Worm (Caenorhabditis elegans) whole organism, L4 larva: ENCODE results near the gene B0303.14.

ENCODE experiments used
- F10B5.3 ChIP-seq: sonication (generic microtip); optimal IDR thresholded peaks from 2 replicates; lab custom pipeline; 2016; ENCODE audit warnings: mild to moderate bottlenecking, missing genetic modification characterization, missing compliant biosample characterization
- F49E8.2 ChIP-seq: sonication (generic microtip); optimal IDR thresholded peaks from 2 replicates; lab custom pipeline; 2016; ENCODE audit warnings: missing compliant biosample characterization, mild to moderate bottlenecking, missing genetic modification characterization, borderline replicate concordance
- T20F7.1 ChIP-seq: fragments of 200-800 bp; sonication (Bioruptor generic); optimal IDR thresholded peaks from 2 replicates; lab custom pipeline; 2018; ENCODE audit warnings: mild to moderate bottlenecking, missing genetic modification characterization, missing compliant biosample characterization
- T26A8.4 ChIP-seq: fragments of 200-800 bp; sonication (Bioruptor generic); IDR thresholded peaks from 2 replicates; pipeline ENCODE4 v1.3.6; 2022; ENCODE audit warnings: missing genetic modification characterization, missing compliant biosample characterization
- ZK546.5 ChIP-seq, 2 experiments: sonication (generic microtip); optimal IDR thresholded peaks; 2 replicates each; lab custom pipeline; 2017; ENCODE audit warnings: missing biosample characterization in 2 of 2, missing genetic modification characterization in 2 of 2
- aha-1 ChIP-seq: fragments of 150-350 bp; peaks from one replicate; lab custom pipeline; 2014; ENCODE audit warnings: missing biosample characterization, missing genetic modification characterization
- arid-1 ChIP-seq: fragments of 200-800 bp; sonication (Bioruptor generic); conservative IDR thresholded peaks from 2 replicates; pipeline ENCODE4 v1.3.6; 2022; ENCODE audit warnings: missing genetic modification reagents, missing genetic modification characterization, missing compliant biosample characterization
- ceh-20 ChIP-seq: fragments of 200-800 bp; sonication (Bioruptor generic); IDR thresholded peaks from 2 replicates; pipeline ENCODE4 v1.3.6; 2022; ENCODE audit warnings: missing genetic modification reagents, missing genetic modification characterization, missing compliant biosample characterization
- ceh-28 ChIP-seq: fragments of 150-350 bp; optimal IDR thresholded peaks from 2 replicates; lab custom pipeline; 2014; ENCODE audit warnings: missing biosample characterization, missing genetic modification reagents, missing genetic modification characterization
- ceh-32 ChIP-seq: sonication (generic microtip); optimal IDR thresholded peaks from 2 replicates; lab custom pipeline; 2016; ENCODE audit warnings: mild to moderate bottlenecking, missing genetic modification characterization, missing compliant biosample characterization; ENCODE audit not compliant: poor library complexity
- ceh-62 ChIP-seq: sonication (generic microtip); optimal IDR thresholded peaks from 2 replicates; lab custom pipeline; 2017; ENCODE audit warnings: missing biosample characterization, missing genetic modification characterization
- ctbp-1 ChIP-seq: fragments of 200-800 bp; sonication (Bioruptor generic); IDR thresholded peaks from 2 replicates; pipeline ENCODE4 v1.3.6; 2022; ENCODE audit warnings: missing genetic modification reagents, missing genetic modification characterization, missing compliant biosample characterization
- daf-16 ChIP-seq, 3 experiments: sonication (generic microtip); optimal IDR thresholded peaks; 2 replicates each; lab custom pipeline; 2016 to 2017; ENCODE audit warnings: missing genetic modification characterization in 3 of 3, missing genetic modification reagents in 3 of 3, mild to moderate bottlenecking in 2 of 3, missing compliant biosample characterization in 2 of 3, missing biosample characterization in 1 of 3, moderate library complexity in 1 of 3
- daf-8 ChIP-seq: fragments of 200-800 bp; sonication (Bioruptor generic); IDR thresholded peaks from 2 replicates; pipeline ENCODE4 v1.3.6; 2022; ENCODE audit warnings: missing genetic modification characterization, missing compliant biosample characterization
- dmd-6 ChIP-seq: fragments of 200-800 bp; sonication (Bioruptor generic); IDR thresholded peaks from 2 replicates; pipeline ENCODE4 v1.3.6; 2022; ENCODE audit warnings: missing genetic modification reagents, missing genetic modification characterization, missing compliant biosample characterization
- dmd-8 ChIP-seq: fragments of 200-800 bp; sonication (Bioruptor generic); IDR thresholded peaks from 2 replicates; pipeline ENCODE4 v1.3.6; 2022; ENCODE audit warnings: missing genetic modification characterization, missing compliant biosample characterization
- duxl-1 ChIP-seq: sonication (generic microtip); optimal IDR thresholded peaks from 2 replicates; lab custom pipeline; 2016; ENCODE audit warnings: mild to moderate bottlenecking, missing genetic modification characterization, moderate library complexity, missing compliant biosample characterization; ENCODE audit not compliant: poor library complexity
- dve-1 ChIP-seq: sonication (generic microtip); optimal IDR thresholded peaks from 2 replicates; lab custom pipeline; 2017; ENCODE audit warnings: antibody characterized with exemption, mild to moderate bottlenecking, missing genetic modification characterization, missing compliant biosample characterization; ENCODE audit not compliant: insufficient read depth
- fkh-10 ChIP-seq: fragments of 150-350 bp; optimal IDR thresholded peaks from 2 replicates; lab custom pipeline; 2014; ENCODE audit warnings: missing biosample characterization, missing genetic modification reagents, missing genetic modification characterization
- hif-1 ChIP-seq, 2 experiments: sonication (generic microtip); optimal IDR thresholded peaks; 2 replicates each; lab custom pipeline; 2016 to 2017; ENCODE audit warnings: missing compliant biosample characterization in 2 of 2, missing genetic modification characterization in 2 of 2, missing genetic modification reagents in 2 of 2, missing genotype in 2 of 2, mild to moderate bottlenecking in 1 of 2
- hlh-11 ChIP-seq: fragments of 200-800 bp; sonication (Bioruptor generic); optimal IDR thresholded peaks from 2 replicates; lab custom pipeline; 2018; ENCODE audit warnings: mild to moderate bottlenecking, missing genetic modification characterization, missing compliant biosample characterization
- hlh-30 ChIP-seq: sonication (generic microtip); optimal IDR thresholded peaks from 2 replicates; lab custom pipeline; 2017; ENCODE audit warnings: antibody characterized with exemption, mild to moderate bottlenecking, missing genetic modification characterization, missing compliant biosample characterization; ENCODE audit not compliant: insufficient read depth
- hmg-1.1 ChIP-seq: fragments of 200-800 bp; sonication (Bioruptor generic); IDR thresholded peaks from 2 replicates; pipeline ENCODE4 v1.3.6; 2022; ENCODE audit warnings: missing genetic modification reagents, missing genetic modification characterization, missing compliant biosample characterization
- jun-1 ChIP-seq: fragments of 150-350 bp; optimal IDR thresholded peaks from 2 replicates; lab custom pipeline; 2014; ENCODE audit warnings: missing biosample characterization, missing genetic modification reagents, missing genetic modification characterization
- lim-7 ChIP-seq: fragments of 200-800 bp; sonication (Bioruptor generic); IDR thresholded peaks from 2 replicates; pipeline ENCODE4 v1.3.6; 2022; ENCODE audit warnings: missing genetic modification characterization, missing compliant biosample characterization
- lin-1 ChIP-seq: fragments of 200-800 bp; sonication (Bioruptor generic); IDR thresholded peaks from 2 replicates; pipeline ENCODE4 v1.3.6; 2022; ENCODE audit warnings: missing genetic modification reagents, missing genetic modification characterization, missing compliant biosample characterization
- lin-29 ChIP-seq: fragments of 200-800 bp; sonication (Bioruptor generic); IDR thresholded peaks from 2 replicates; pipeline ENCODE4 v1.3.6; 2022; ENCODE audit warnings: missing genetic modification reagents, missing genetic modification characterization, missing compliant biosample characterization
- lin-38 ChIP-seq: fragments of 200-800 bp; sonication (Bioruptor generic); IDR thresholded peaks from 2 replicates; pipeline ENCODE4 v1.3.6; 2022; ENCODE audit warnings: missing genetic modification reagents, missing genetic modification characterization, missing compliant biosample characterization
- madf-5 ChIP-seq, 2 experiments: fragments of 200-800 bp; sonication (Bioruptor generic); IDR thresholded peaks; 2 replicates each; pipeline ENCODE4 v1.3.6; 2022; ENCODE audit warnings: missing compliant biosample characterization in 2 of 2, missing genetic modification characterization in 2 of 2
- mdt-29 ChIP-seq: fragments of 200-800 bp; sonication (Bioruptor generic); IDR thresholded peaks from 2 replicates; pipeline ENCODE4 v1.3.6; 2022; ENCODE audit warnings: missing genetic modification reagents, missing genetic modification characterization, missing compliant biosample characterization
- nhr-25 ChIP-seq: sonication (generic microtip); optimal IDR thresholded peaks from 2 replicates; lab custom pipeline; 2017; ENCODE audit warnings: missing genetic modification characterization, mild to moderate bottlenecking, missing compliant biosample characterization, antibody characterized with exemption, moderate library complexity, borderline replicate concordance; ENCODE audit not compliant: insufficient read depth
- nhr-28 ChIP-seq: fragments of 150-350 bp; optimal IDR thresholded peaks from 2 replicates; lab custom pipeline; 2014; ENCODE audit warnings: missing biosample characterization, missing genetic modification characterization
- nhr-48 ChIP-seq: sonication (generic microtip); optimal IDR thresholded peaks from 2 replicates; lab custom pipeline; 2016; ENCODE audit warnings: mild to moderate bottlenecking, missing genetic modification characterization, missing compliant biosample characterization
- nhr-6 ChIP-seq: fragments of 150-350 bp; optimal IDR thresholded peaks from 2 replicates; lab custom pipeline; 2014; ENCODE audit warnings: missing biosample characterization, missing genetic modification characterization
- nhr-77 ChIP-seq: fragments of 150-350 bp; optimal IDR thresholded peaks from 2 replicates; lab custom pipeline; 2014; ENCODE audit warnings: missing biosample characterization, missing genetic modification characterization
- pha-4 ChIP-seq, 2 experiments: fragments of 150-350 bp in 1 of 2; fragments of 200-800 bp in 1 of 2; sonication (Bioruptor generic) in 1 of 2; IDR thresholded peaks in 1 of 2; optimal IDR thresholded peaks in 1 of 2; 2 replicates each; pipeline versions ENCODE4 v1.3.6 to Lab custom; 2014 to 2022; ENCODE audit warnings: missing genetic modification characterization in 2 of 2, missing genetic modification reagents in 2 of 2, missing biosample characterization in 1 of 2, missing compliant biosample characterization in 1 of 2
- php-3 ChIP-seq: fragments of 200-800 bp; sonication (Bioruptor generic); IDR thresholded peaks from 2 replicates; pipeline ENCODE4 v1.3.6; 2022; ENCODE audit warnings: missing genetic modification reagents, missing genetic modification characterization, missing compliant biosample characterization
- sdz-12 ChIP-seq: fragments of 200-800 bp; sonication (Bioruptor generic); optimal IDR thresholded peaks from 2 replicates; lab custom pipeline; 2018; ENCODE audit warnings: mild to moderate bottlenecking, missing genetic modification characterization, missing compliant biosample characterization
- set-16 ChIP-seq: fragments of 200-800 bp; sonication (Bioruptor generic); IDR thresholded peaks from 2 replicates; pipeline ENCODE4 v1.3.6; 2022; ENCODE audit warnings: missing genetic modification reagents, missing genetic modification characterization, missing compliant biosample characterization
- skn-1 ChIP-seq: fragments of 150-350 bp; optimal IDR thresholded peaks from 2 replicates; lab custom pipeline; 2014; ENCODE audit warnings: missing biosample characterization, missing genetic modification characterization
- spr-1 ChIP-seq: sonication (generic microtip); optimal IDR thresholded peaks from 2 replicates; lab custom pipeline; 2016; ENCODE audit warnings: mild to moderate bottlenecking, missing genetic modification characterization, missing compliant biosample characterization
- spr-3 ChIP-seq: fragments of 200-800 bp; sonication (Bioruptor generic); optimal IDR thresholded peaks from 2 replicates; lab custom pipeline; 2018; ENCODE audit warnings: mild to moderate bottlenecking, missing genetic modification characterization, missing compliant biosample characterization
- tag-97 ChIP-seq: fragments of 200-800 bp; sonication (Bioruptor generic); IDR thresholded peaks from 2 replicates; pipeline ENCODE4 v1.3.6; 2022; ENCODE audit warnings: missing genetic modification characterization, missing compliant biosample characterization
- tra-1 ChIP-seq: fragments of 200-800 bp; sonication (Bioruptor generic); IDR thresholded peaks from 2 replicates; pipeline ENCODE4 v1.3.6; 2022; ENCODE audit warnings: missing genetic modification reagents, missing genetic modification characterization, missing compliant biosample characterization
- unc-62 ChIP-seq, 3 experiments: fragments of 150-350 bp in 1 of 3; sonication (generic microtip); optimal IDR thresholded peaks in 2 of 3; peaks in 1 of 3; 1 replicate in 1 of 3; 2 replicates in 2 of 3; lab custom pipeline; 2014 to 2017; ENCODE audit warnings: missing biosample characterization in 3 of 3, missing genetic modification characterization in 3 of 3, missing genetic modification reagents in 3 of 3, missing genotype in 1 of 3
- vab-7 ChIP-seq: fragments of 200-800 bp; sonication (Bioruptor generic); IDR thresholded peaks from 2 replicates; pipeline ENCODE4 v1.3.6; 2022; ENCODE audit warnings: missing genetic modification reagents, missing genetic modification characterization, missing compliant biosample characterization
- ztf-7 ChIP-seq: fragments of 150-350 bp; optimal IDR thresholded peaks from 2 replicates; lab custom pipeline; 2014; ENCODE audit warnings: missing biosample characterization, missing genetic modification characterization

B0303.14 gene

DNA sequence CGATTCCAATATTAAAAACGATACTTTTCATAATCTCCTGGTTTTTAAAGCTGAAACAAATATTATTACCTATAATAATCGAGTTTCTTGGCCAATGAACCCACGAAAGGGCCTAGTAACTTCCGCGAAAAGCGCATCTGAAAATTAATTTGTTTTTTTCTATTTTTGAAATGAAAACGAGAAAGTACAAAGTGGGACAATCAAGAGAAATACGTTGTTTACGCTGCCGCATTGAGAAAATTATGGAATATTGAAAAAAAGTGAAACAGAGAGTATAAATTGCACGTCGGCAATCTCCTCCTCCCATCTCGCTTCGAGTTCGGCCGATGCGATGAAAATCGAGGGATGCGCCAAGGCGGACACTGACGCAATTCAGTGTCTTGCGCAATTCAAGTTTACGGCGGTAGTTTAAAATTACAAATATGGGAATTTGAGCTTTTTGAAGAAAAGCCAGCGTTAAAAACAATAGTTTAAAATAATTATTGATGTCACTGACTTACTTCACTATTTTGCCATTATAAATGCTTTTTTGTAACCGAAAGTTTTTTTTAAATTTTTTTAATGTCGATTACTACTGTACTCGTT lies 25.4 kb upstream of the B0303.14 start, which contains the start of gene pdhk-2 (continued):
- TF ChIP-seq mdt-29, result peak; percentile 68; the same call in 1 of the 2 replicates
- peak; percentile 90 for TF ChIP-seq nhr-6 (tag; lab: Kevin White, UChicago)
- TF ChIP-seq set-16 (GFP tag; lab: Robert Waterston, UW), result peak; percentile 49; the same call in 1 of the 2 replicates
- peak; percentile 64 for TF ChIP-seq nhr-25
- TF ChIP-seq lim-7 (GFP tag; lab: Robert Waterston, UW), result no peak
- TF ChIP-seq dve-1 (tag; lab: Kevin White, UChicago), result peak; percentile 97
- peak; percentile 89 for TF ChIP-seq lin-38 (GFP tag; lab: Robert Waterston, UW)
- peak; percentile 90 for TF ChIP-seq nhr-48 (tag; lab: Kevin White, UChicago)
- TF ChIP-seq dmd-6 (GFP tag; lab: Robert Waterston, UW), result peak; percentile 94
- TF ChIP-seq pha-4 (GFP tag; IDR thresholded peaks at IDR 0.05; lab: Robert Waterston, UW), result peak; percentile 80
- peak; percentile 23 for TF ChIP-seq pha-4 (tag; optimal IDR thresholded peaks at IDR 0.05; lab: Kevin White, UChicago)
- peak; percentile 90 for TF ChIP-seq ctbp-1 (GFP tag; lab: Robert Waterston, UW)
- TF ChIP-seq lin-29 (GFP tag; lab: Robert Waterston, UW), result peak; percentile 79
- no peak for TF ChIP-seq ceh-28
- no peak for TF ChIP-seq daf-8 (GFP tag; lab: Robert Waterston, UW)
- TF ChIP-seq duxl-1, result peak; percentile 86
- peak; percentile 65 for TF ChIP-seq spr-3
- peak; percentile 78 for TF ChIP-seq ztf-7 (tag; lab: Kevin White, UChicago)
- TF ChIP-seq aha-1 (tag; lab: Kevin White, UChicago), result peak; percentile 92
- TF ChIP-seq T20F7.1 (GFP tag; lab: Kevin White, UChicago), result peak; percentile 89
- TF ChIP-seq F49E8.2 (tag; lab: Kevin White, UChicago), result peak; percentile 73
- no peak for TF ChIP-seq tag-97
- peak; percentile 59; the same call in 1 of the 2 replicates for TF ChIP-seq tra-1 (GFP tag; lab: Robert Waterston, UW)
- TF ChIP-seq sdz-12 (GFP tag; lab: Kevin White, UChicago), result no peak
- peak in 1 of 2 experiments; percentile 74 for TF ChIP-seq daf-16 (GFP tag; optimal IDR thresholded peaks at IDR 0.05; lab: Kevin White, UChicago)
- peak; percentile 68 for TF ChIP-seq daf-16 (tag; optimal IDR thresholded peaks at IDR 0.05; lab: Kevin White, UChicago)
- peak; percentile 46 to 87 for TF ChIP-seq hif-1 (tag; optimal IDR thresholded peaks at IDR 0.05; lab: Kevin White, UChicago)
- 0 out of 2 replicates have a peak, but pooled peaks have one; percentile 51 for TF ChIP-seq vab-7
- TF ChIP-seq hmg-1.1 (GFP tag; lab: Robert Waterston, UW), result peak; percentile 91
- no peak for TF ChIP-seq ceh-62 (tag; lab: Kevin White, UChicago)
- TF ChIP-seq T26A8.4 (GFP tag; lab: Robert Waterston, UW), result peak; percentile 93
- TF ChIP-seq skn-1 (tag; lab: Kevin White, UChicago), result no peak
- peak in 1 of 2 experiments; percentile 98 for TF ChIP-seq unc-62 (GFP tag; optimal IDR thresholded peaks at IDR 0.05 in 1 of 2; lab: Kevin White, UChicago)
- TF ChIP-seq unc-62 (tag; optimal IDR thresholded peaks at IDR 0.05; lab: Kevin White, UChicago), result no peak
- TF ChIP-seq lin-1 (GFP tag; lab: Robert Waterston, UW), result peak; percentile 55; the same call in 1 of the 2 replicates
- peak; percentile 44 for TF ChIP-seq ceh-32 (tag; lab: Kevin White, UChicago)
- peak; percentile 91 for TF ChIP-seq arid-1 (GFP tag; lab: Robert Waterston, UW)
- no peak for TF ChIP-seq madf-5 (GFP tag; IDR thresholded peaks at IDR 0.05; lab: Robert Waterston, UW)
- TF ChIP-seq php-3, result 0 out of 2 replicates have a peak, but pooled peaks have one; percentile 57
- TF ChIP-seq jun-1 (tag; lab: Kevin White, UChicago), result peak; percentile 83
- TF ChIP-seq F10B5.3 (tag; lab: Kevin White, UChicago), result peak; percentile 68
- peak; percentile 94 for TF ChIP-seq hlh-11
- TF ChIP-seq nhr-77 (tag; lab: Kevin White, UChicago), result peak; percentile 73
- peak; percentile 59 for TF ChIP-seq fkh-10 (GFP tag; lab: Kevin White, UChicago)
- peak; percentile 87 for TF ChIP-seq hlh-30 (tag; lab: Kevin White, UChicago)
- TF ChIP-seq spr-1 (tag; lab: Kevin White, UChicago), result peak; percentile 86
- TF ChIP-seq ceh-20 (GFP tag; lab: Robert Waterston, UW), result peak; percentile 90
- peak; percentile 73 for TF ChIP-seq nhr-28 (tag; lab: Kevin White, UChicago)
- peak; percentile 61; the same call in 1 of the 2 replicates for TF ChIP-seq dmd-8
- TF ChIP-seq ZK546.5 (tag; optimal IDR thresholded peaks at IDR 0.05; lab: Kevin White, UChicago), result no peak
